Worm (Caenorhabditis elegans): ENCODE results near the gene gipc-1.

Gene gipc-1

DNA sequence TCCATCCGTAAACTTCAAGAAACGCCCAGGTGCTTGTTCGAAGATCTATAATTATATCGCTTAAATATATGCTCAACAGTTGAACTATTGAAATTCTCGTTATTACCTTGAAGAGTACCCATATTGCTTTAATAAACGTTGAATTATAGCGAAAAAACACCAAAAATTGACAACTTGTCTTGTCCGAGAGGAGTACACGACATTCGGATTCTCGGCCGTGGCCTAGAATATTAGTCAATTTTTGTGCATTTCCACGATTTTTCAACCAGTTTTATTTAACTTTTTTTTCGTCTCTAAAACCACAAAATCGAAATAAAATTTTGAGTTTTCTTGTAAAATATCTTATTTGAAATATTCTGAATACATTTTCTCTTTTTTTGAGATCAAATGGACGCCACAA, 41.7 kb downstream of the gipc-1 start, which contains the start of the genes F26F4.9 and cee-1:
Gene F26F4.9, minus strand, starts transcription at position 205 of the 400 bp plus-strand sequence.
Gene cee-1, plus strand, starts transcription at position 383 of the 400 bp plus-strand sequence.
- no peak for TF ChIP-seq ref-1 (GFP tag; conservative IDR thresholded peaks at IDR 0.05)
- TF ChIP-seq med-1 (GFP tag; optimal IDR thresholded peaks at IDR 0.05; ENCODE audit: insufficient read depth), result no peak
- TF ChIP-seq flt-1 (GFP tag; IDR thresholded peaks at IDR 0.05), result no peak
- TF ChIP-seq cog-1 (tag; optimal IDR thresholded peaks at IDR 0.05), result peak; percentile 36

DNA sequence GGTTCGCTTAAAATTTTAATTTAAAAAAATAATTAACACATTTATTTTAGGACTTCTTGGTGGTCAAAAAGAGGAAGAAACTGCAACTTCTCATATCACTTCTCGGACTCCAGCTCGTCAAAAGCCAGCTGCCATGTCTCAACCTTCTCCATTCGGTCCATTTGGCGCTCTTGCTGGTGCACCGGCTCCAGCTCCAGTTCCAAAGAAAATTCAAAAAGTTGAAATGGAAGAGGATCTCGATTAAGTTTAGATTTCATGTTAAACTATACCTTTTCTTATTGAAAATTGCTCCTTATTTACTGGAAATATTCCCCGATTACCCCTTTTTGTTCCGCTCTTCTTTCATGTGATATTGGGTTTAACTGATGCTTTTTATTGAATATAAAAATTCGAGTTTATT, 43.2 kb downstream of the gipc-1 start:
- TF ChIP-seq tab-1 (GFP tag; IDR thresholded peaks at IDR 0.05) (no peak), cog-1 (tag; optimal IDR thresholded peaks at IDR 0.05) (no peak), med-1 (GFP tag; optimal IDR thresholded peaks at IDR 0.05; ENCODE audit: insufficient read depth) (no peak), ref-1 (GFP tag; conservative IDR thresholded peaks at IDR 0.05) (no peak), ztf-23 (GFP tag; IDR thresholded peaks at IDR 0.05) (no peak), ztf-29 (GFP tag; IDR thresholded peaks at IDR 0.05) (no peak), klf-2 (GFP tag; conservative IDR thresholded peaks at IDR 0.05) (no peak), flt-1 (GFP tag; IDR thresholded peaks at IDR 0.05) (no peak), T22C8.4 (GFP tag; IDR thresholded peaks at IDR 0.05) (no peak)

DNA sequence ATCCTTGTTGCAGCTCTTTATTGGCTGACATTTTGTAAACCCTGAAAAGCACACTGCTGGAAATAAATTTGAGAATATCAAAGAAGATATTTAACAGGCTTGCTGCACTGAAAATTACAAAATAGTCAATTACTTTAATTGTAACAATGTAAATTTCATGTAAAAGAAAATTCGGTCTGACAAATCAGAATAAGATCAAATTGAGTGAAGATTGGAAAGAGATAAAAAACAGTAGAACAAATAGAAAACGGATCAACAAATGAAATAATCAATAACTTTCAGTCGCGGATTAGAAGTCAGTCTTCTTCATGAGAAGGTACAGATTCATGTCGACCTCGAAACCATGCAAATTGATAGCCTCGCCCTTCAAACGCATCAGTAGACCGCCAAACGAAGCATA, 46.5 kb downstream of the gipc-1 start, which contains the start of gene rars-1:
Gene rars-1, minus strand, starts transcription at position 101 of the 400 bp plus-strand sequence.
- TF ChIP-seq flt-1 (GFP tag; IDR thresholded peaks at IDR 0.05), result no peak
- TF ChIP-seq cog-1 (tag; optimal IDR thresholded peaks at IDR 0.05), result no peak
- TF ChIP-seq klf-2 (GFP tag; conservative IDR thresholded peaks at IDR 0.05), result no peak
- no peak for TF ChIP-seq ref-1 (GFP tag; conservative IDR thresholded peaks at IDR 0.05)
- no peak for TF ChIP-seq T22C8.4 (GFP tag; IDR thresholded peaks at IDR 0.05)
- TF ChIP-seq ztf-29 (GFP tag; IDR thresholded peaks at IDR 0.05), result no peak
- TF ChIP-seq tab-1 (GFP tag; IDR thresholded peaks at IDR 0.05), result no peak
- TF ChIP-seq med-1 (GFP tag; optimal IDR thresholded peaks at IDR 0.05; ENCODE audit: insufficient read depth), result no peak
- no peak for TF ChIP-seq ztf-23 (GFP tag; IDR thresholded peaks at IDR 0.05)

DNA sequence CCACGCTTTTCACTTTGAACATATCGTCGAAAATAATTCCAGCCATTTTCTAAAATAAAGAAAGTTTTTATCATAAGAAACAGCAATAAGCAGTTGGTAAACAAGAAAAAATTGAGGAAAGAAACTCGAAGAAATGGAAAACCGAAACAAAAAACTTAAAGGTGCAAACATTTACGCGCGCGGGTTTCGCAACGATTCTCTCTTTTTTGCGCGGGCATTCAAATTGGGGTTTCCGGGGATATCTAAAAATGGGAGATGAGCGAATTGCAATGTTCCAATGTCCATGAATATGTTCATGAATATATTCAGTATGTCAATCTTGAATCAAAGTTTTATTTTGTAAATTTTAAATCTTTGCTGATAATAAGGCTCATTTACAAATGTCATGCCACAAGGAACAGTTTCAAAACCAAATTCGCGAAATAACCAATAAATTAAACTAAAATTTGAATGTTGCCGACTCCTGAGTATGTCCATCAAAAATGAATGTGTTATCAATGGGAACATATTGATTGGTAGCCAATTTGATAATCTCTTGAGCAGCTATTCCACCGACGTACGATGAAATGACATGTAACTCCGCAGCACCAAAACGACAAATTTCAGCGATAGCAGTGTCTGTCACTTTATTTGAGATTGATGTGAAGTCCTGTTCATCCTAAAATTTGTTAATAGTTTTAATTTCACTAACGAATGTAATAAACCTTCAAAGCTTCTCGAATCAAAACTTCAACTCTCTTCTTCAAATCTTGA, 47.6 kb downstream of the gipc-1 start, which contains the start of gene rpb-8:
Gene rpb-8, minus strand, starts transcription at position 49 of the 753 bp plus-strand sequence.
- TF ChIP-seq ztf-23 (GFP tag; IDR thresholded peaks at IDR 0.05), result no peak
- TF ChIP-seq med-1 (GFP tag; optimal IDR thresholded peaks at IDR 0.05; ENCODE audit: insufficient read depth), result no peak
- TF ChIP-seq klf-2 (GFP tag; conservative IDR thresholded peaks at IDR 0.05), result no peak
- no peak for TF ChIP-seq tab-1 (GFP tag; IDR thresholded peaks at IDR 0.05)
- TF ChIP-seq flt-1 (GFP tag; IDR thresholded peaks at IDR 0.05), result no peak
- TF ChIP-seq ztf-29 (GFP tag; IDR thresholded peaks at IDR 0.05), result no peak
- no peak for TF ChIP-seq cog-1 (tag; optimal IDR thresholded peaks at IDR 0.05)
- no peak for TF ChIP-seq ref-1 (GFP tag; conservative IDR thresholded peaks at IDR 0.05)
- TF ChIP-seq T22C8.4 (GFP tag; IDR thresholded peaks at IDR 0.05), result no peak

DNA sequence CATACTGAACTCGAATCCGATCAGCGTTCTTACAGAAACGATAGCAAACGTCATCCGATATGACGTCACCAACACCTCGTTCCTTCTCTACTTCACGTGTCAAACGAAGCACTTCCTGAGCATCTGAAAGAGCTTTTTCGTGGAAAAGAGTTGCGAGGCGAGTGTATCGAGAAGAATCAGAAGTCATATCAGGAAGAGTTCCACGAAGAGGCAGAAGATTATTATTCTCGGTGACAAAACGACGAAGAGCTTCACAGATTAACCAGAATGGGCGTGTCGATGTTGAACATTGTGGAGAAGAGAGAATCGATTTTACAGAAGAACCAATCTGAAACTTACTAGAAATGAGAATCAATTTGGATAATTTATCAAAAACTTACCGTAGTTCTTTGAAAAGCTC, 48.3 kb downstream of the gipc-1 start:
- TF ChIP-seq klf-2 (GFP tag; conservative IDR thresholded peaks at IDR 0.05), result no peak
- TF ChIP-seq cog-1 (tag; optimal IDR thresholded peaks at IDR 0.05), result no peak

DNA sequence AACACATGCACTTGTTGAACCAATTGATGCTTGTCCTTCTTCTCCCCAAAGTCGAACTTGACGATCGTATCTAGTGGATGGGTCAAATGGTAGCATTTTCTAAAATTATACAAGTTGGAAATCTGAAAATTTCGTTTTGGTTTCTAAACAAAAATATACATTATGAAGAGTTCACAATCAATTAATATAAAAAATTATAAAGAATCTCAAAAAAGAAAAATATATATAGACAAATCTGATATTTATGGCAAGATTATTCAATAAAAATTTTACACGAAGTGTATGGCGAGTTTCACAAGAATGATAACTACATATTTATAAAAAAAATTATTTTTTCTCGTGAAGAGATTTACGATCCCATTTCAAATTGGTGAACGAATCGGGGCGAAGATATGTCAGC, 49.6 kb downstream of the gipc-1 start, which contains the start of gene ula-1:
Gene ula-1, minus strand, starts transcription at position 101 of the 400 bp plus-strand sequence.
- TF ChIP-seq ztf-29 (GFP tag; IDR thresholded peaks at IDR 0.05) (no peak), flt-1 (GFP tag; IDR thresholded peaks at IDR 0.05) (no peak), tab-1 (GFP tag; IDR thresholded peaks at IDR 0.05) (no peak)
